Worm (Caenorhabditis elegans) whole organism, mixed stage, embryonic: ENCODE measurements around the gene cwc-15.

Source experiments
- M03D4.4 ChIP-seq: sonication (generic microtip); optimal IDR thresholded peaks from 2 replicates; lab custom pipeline; 2017; ENCODE audit warnings: mild to moderate bottlenecking, missing genetic modification characterization, missing compliant biosample characterization
- bed-3 ChIP-seq: fragments of 200-800 bp; sonication (Bioruptor generic); optimal IDR thresholded peaks from 3 replicates; lab custom pipeline; 2018; ENCODE audit warnings: mild to moderate bottlenecking, missing genetic modification characterization, moderate library complexity, missing compliant biosample characterization
- blmp-1 ChIP-seq: fragments of 150-350 bp; optimal IDR thresholded peaks from 2 replicates; lab custom pipeline; 2014; ENCODE audit warnings: missing biosample characterization, missing genetic modification characterization
- ceh-43 ChIP-seq: fragments of 200-800 bp; sonication (Bioruptor generic); optimal IDR thresholded peaks from 2 replicates; lab custom pipeline; 2018; ENCODE audit warnings: mild to moderate bottlenecking, missing genetic modification characterization, moderate library complexity, missing compliant biosample characterization
- ceh-83 ChIP-seq: fragments of 200-800 bp; sonication (Bioruptor generic); optimal IDR thresholded peaks from 2 replicates; lab custom pipeline; 2018; ENCODE audit warnings: mild to moderate bottlenecking, missing genetic modification characterization, missing compliant biosample characterization
- ces-1 ChIP-seq: fragments of 150-350 bp; optimal IDR thresholded peaks from 2 replicates; lab custom pipeline; 2014; ENCODE audit warnings: missing biosample characterization, missing genetic modification reagents, missing genetic modification characterization
- cnd-1 ChIP-seq: fragments of 200-800 bp; sonication (Bioruptor generic); optimal IDR thresholded peaks from 2 replicates; lab custom pipeline; 2018; ENCODE audit warnings: mild to moderate bottlenecking, missing genetic modification characterization, missing compliant biosample characterization
- drap-1 ChIP-seq: fragments of 200-800 bp; sonication (Bioruptor generic); optimal IDR thresholded peaks from 3 replicates; lab custom pipeline; 2018; ENCODE audit warnings: mild to moderate bottlenecking, missing genetic modification characterization, missing compliant biosample characterization
- elt-1 ChIP-seq: sonication (generic microtip); optimal IDR thresholded peaks from 2 replicates; lab custom pipeline; 2017; ENCODE audit warnings: missing genetic modification characterization, mild to moderate bottlenecking, missing compliant biosample characterization, antibody characterized with exemption, moderate library complexity, borderline replicate concordance; ENCODE audit not compliant: insufficient read depth
- elt-3 ChIP-seq: fragments of 150-350 bp; optimal IDR thresholded peaks from 2 replicates; lab custom pipeline; 2014; ENCODE audit warnings: missing biosample characterization, missing genetic modification characterization
- flh-1 ChIP-seq: fragments of 200-800 bp; sonication (Bioruptor generic); optimal IDR thresholded peaks from 2 replicates; lab custom pipeline; 2018; ENCODE audit warnings: mild to moderate bottlenecking, missing genetic modification characterization, moderate library complexity, missing compliant biosample characterization
- hlh-1 ChIP-seq: fragments of 150-350 bp; optimal IDR thresholded peaks from 2 replicates; lab custom pipeline; 2014; ENCODE audit warnings: missing biosample characterization, missing genetic modification reagents, missing genetic modification characterization
- lin-13 ChIP-seq: fragments of 150-350 bp; optimal IDR thresholded peaks from 2 replicates; lab custom pipeline; 2014; ENCODE audit warnings: missing biosample characterization, missing genetic modification characterization
- lin-32 ChIP-seq: fragments of 200-800 bp; sonication (Bioruptor generic); optimal IDR thresholded peaks from 2 replicates; lab custom pipeline; 2018; ENCODE audit warnings: mild to moderate bottlenecking, missing genetic modification characterization, missing compliant biosample characterization
- lsy-2 ChIP-seq: fragments of 150-350 bp; optimal IDR thresholded peaks from 2 replicates; lab custom pipeline; 2014; ENCODE audit warnings: missing biosample characterization, missing genetic modification characterization
- mab-5 ChIP-seq: fragments of 150-350 bp; optimal IDR thresholded peaks from 2 replicates; lab custom pipeline; 2014; ENCODE audit warnings: missing biosample characterization, missing genetic modification characterization
- mep-1 ChIP-seq: fragments of 150-350 bp; optimal IDR thresholded peaks from 2 replicates; lab custom pipeline; 2017; ENCODE audit warnings: missing biosample characterization, missing genetic modification reagents, missing genetic modification characterization, inconsistent platforms
- nhr-12 ChIP-seq: fragments of 150-350 bp; optimal IDR thresholded peaks from 2 replicates; lab custom pipeline; 2014; ENCODE audit warnings: missing biosample characterization, missing genetic modification characterization
- nhr-2 ChIP-seq: fragments of 150-350 bp; optimal IDR thresholded peaks from 2 replicates; lab custom pipeline; 2014; ENCODE audit warnings: missing biosample characterization, missing genetic modification characterization
- nhr-28 ChIP-seq: fragments of 150-350 bp; optimal IDR thresholded peaks from 2 replicates; lab custom pipeline; 2014; ENCODE audit warnings: missing biosample characterization, missing genetic modification characterization
- nhr-76 ChIP-seq: sonication (generic microtip); optimal IDR thresholded peaks from 2 replicates; lab custom pipeline; 2017; ENCODE audit warnings: missing biosample characterization, missing genetic modification characterization
- pha-4 ChIP-seq: fragments of 150-350 bp; optimal IDR thresholded peaks from 2 replicates; lab custom pipeline; 2018; ENCODE audit warnings: missing biosample characterization, missing genetic modification reagents, missing genetic modification characterization
- sem-2 ChIP-seq: fragments of 200-800 bp; sonication (Bioruptor generic); optimal IDR thresholded peaks from 2 replicates; lab custom pipeline; 2018; ENCODE audit warnings: mild to moderate bottlenecking, missing genetic modification characterization, missing compliant biosample characterization
- sptf-1 ChIP-seq: sonication (generic microtip); optimal IDR thresholded peaks from 2 replicates; lab custom pipeline; 2017; ENCODE audit warnings: mild to moderate bottlenecking, missing genetic modification characterization, moderate library complexity, missing compliant biosample characterization
- tbx-8 ChIP-seq: fragments of 200-800 bp; sonication (Bioruptor generic); optimal IDR thresholded peaks from 2 replicates; lab custom pipeline; 2018; ENCODE audit warnings: mild to moderate bottlenecking, missing genetic modification characterization, moderate library complexity, missing compliant biosample characterization
- unc-120 ChIP-seq: sonication (generic microtip); optimal IDR thresholded peaks from 2 replicates; lab custom pipeline; 2017; ENCODE audit warnings: missing genetic modification characterization, missing compliant biosample characterization; ENCODE audit not compliant: poor library complexity, severe bottlenecking
- unc-39 ChIP-seq: fragments of 150-350 bp; optimal IDR thresholded peaks from 2 replicates; lab custom pipeline; 2014; ENCODE audit warnings: missing biosample characterization, missing genetic modification characterization
- unc-62 ChIP-seq: fragments of 150-350 bp; optimal IDR thresholded peaks from 2 replicates; lab custom pipeline; 2014; ENCODE audit warnings: missing biosample characterization, missing genetic modification reagents, missing genetic modification characterization
- zip-8 ChIP-seq: fragments of 150-350 bp; optimal IDR thresholded peaks from 2 replicates; lab custom pipeline; 2014; ENCODE audit warnings: missing biosample characterization, missing genetic modification characterization
- ztf-11 ChIP-seq: fragments of 150-350 bp; optimal IDR thresholded peaks from 2 replicates; lab custom pipeline; 2014; ENCODE audit warnings: missing biosample characterization, missing genetic modification characterization

The cwc-15 gene

DNA sequence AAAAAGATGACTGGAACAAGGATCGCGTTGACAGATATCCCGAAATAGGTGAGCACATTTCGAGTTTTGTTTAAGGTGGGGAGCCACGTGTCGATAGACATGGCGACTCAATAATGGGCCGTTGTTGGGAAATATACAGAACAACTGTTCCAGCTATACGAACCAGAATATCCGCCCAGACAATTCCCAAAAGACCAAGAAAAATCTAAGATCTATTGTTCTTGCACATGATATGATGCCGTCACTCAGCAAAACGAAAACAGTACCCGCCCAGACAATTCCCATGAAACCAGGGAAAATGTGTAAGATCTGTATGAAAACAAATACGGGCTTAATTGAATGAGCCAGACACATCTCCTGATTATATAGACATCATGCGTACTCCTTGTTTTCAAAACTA lies 15.6 kb upstream of the cwc-15 start, which contains the start of gene str-231:
str-231 (minus strand) TSS at position 101 of the 400 bp plus-strand sequence.
- no peak for TF ChIP-seq elt-3 (tag; lab: Kevin White, UChicago)
- no peak for TF ChIP-seq ces-1 (GFP tag; lab: Kevin White, UChicago)
- no peak for TF ChIP-seq ceh-83
- no peak for TF ChIP-seq lsy-2 (tag; lab: Kevin White, UChicago)
- no peak for TF ChIP-seq pha-4 (tag; lab: Kevin White, UChicago)
- no peak for TF ChIP-seq ztf-11
- no peak for TF ChIP-seq drap-1 (GFP tag; lab: Kevin White, UChicago)
- TF ChIP-seq hlh-1: no peak
- no peak for TF ChIP-seq unc-62 (GFP tag; lab: Kevin White, UChicago)
- TF ChIP-seq unc-39 (tag; lab: Kevin White, UChicago): no peak
- no peak for TF ChIP-seq M03D4.4
- TF ChIP-seq mab-5 (tag; lab: Kevin White, UChicago): no peak
- TF ChIP-seq elt-1: no peak

DNA sequence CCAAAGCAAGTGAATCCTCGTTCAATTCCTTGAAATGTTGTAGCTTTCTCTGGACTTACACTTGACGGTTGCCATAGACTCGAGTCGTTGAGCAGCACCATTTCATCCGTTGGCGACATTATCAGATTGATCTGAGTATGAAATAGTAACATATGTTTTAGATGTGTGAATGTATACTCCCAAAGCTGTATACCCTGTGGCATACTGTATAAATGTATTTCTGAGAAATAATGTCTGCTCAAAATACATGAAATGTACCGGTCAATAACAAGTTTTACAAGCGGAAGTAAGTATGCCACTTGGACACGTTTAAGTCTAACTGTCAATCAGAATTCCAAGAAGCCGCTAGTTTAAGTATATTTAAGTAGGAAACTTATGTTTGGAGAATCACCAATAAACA lies 13.6 kb upstream of the cwc-15 start, which contains the start of gene str-233:
str-233 (minus strand) TSS at position 101 of the 400 bp plus-strand sequence.
- TF ChIP-seq drap-1 (GFP tag; lab: Kevin White, UChicago): no peak
- TF ChIP-seq ces-1 (GFP tag; lab: Kevin White, UChicago): no peak
- TF ChIP-seq ztf-11: no peak
- no peak for TF ChIP-seq cnd-1 (tag; lab: Kevin White, UChicago)
- no peak for TF ChIP-seq lin-32 (GFP tag; lab: Kevin White, UChicago)
- no peak for TF ChIP-seq zip-8
- TF ChIP-seq nhr-76: no peak
- TF ChIP-seq nhr-12: no peak
- no peak for TF ChIP-seq elt-3 (tag; lab: Kevin White, UChicago)
- TF ChIP-seq elt-1: no peak
- no peak for TF ChIP-seq lsy-2 (tag; lab: Kevin White, UChicago)
- TF ChIP-seq lin-13 (tag; lab: Kevin White, UChicago): no peak
- TF ChIP-seq blmp-1 (tag; lab: Kevin White, UChicago): no peak
- TF ChIP-seq unc-120 (tag; lab: Kevin White, UChicago): no peak
- no peak for TF ChIP-seq mep-1

- TF ChIP-seq unc-120 (tag; lab: Kevin White, UChicago) (no peak), ceh-43 (GFP tag; lab: Kevin White, UChicago) (no peak), tbx-8 (no peak), mab-5 (tag; lab: Kevin White, UChicago) (no peak), ces-1 (GFP tag; lab: Kevin White, UChicago) (no peak), cnd-1 (tag; lab: Kevin White, UChicago) (no peak), nhr-12 (no peak)
These were observed 7.5 kb upstream of the cwc-15 start, which contains the start of gene str-232 for ce11 chrV:16015652-16016051. str-232 (minus strand) TSS chrV:16015752.

- no peak for TF ChIP-seq mep-1
- no peak for TF ChIP-seq pha-4 (tag; lab: Kevin White, UChicago)
- no peak for TF ChIP-seq nhr-76
- no peak for TF ChIP-seq nhr-2
- TF ChIP-seq elt-1: no peak
- no peak for TF ChIP-seq nhr-12
- no peak for TF ChIP-seq M03D4.4
- TF ChIP-seq cnd-1 (tag; lab: Kevin White, UChicago): no peak
- no peak for TF ChIP-seq flh-1 (GFP tag; lab: Kevin White, UChicago)
- no peak for TF ChIP-seq elt-3 (tag; lab: Kevin White, UChicago)
- no peak for TF ChIP-seq bed-3
- no peak for TF ChIP-seq sptf-1 (tag; lab: Kevin White, UChicago)
These were observed 6.2 kb upstream of the cwc-15 start for ce11 chrV:16016977-16017376.

ce11 chrV:16017671-16018070 lies 5.5 kb upstream of the cwc-15 start, which contains the start of gene srx-43:
srx-43 (plus strand) TSS chrV:16017971.
- TF ChIP-seq unc-120 (tag; lab: Kevin White, UChicago): no peak
- no peak for TF ChIP-seq M03D4.4
- no peak for TF ChIP-seq zip-8
- no peak for TF ChIP-seq mab-5 (tag; lab: Kevin White, UChicago)
- TF ChIP-seq unc-39 (tag; lab: Kevin White, UChicago): no peak
- no peak for TF ChIP-seq nhr-28 (tag; lab: Kevin White, UChicago)
- no peak for TF ChIP-seq sem-2 (GFP tag; lab: Kevin White, UChicago)
